Fruit fly (Drosophila melanogaster) whole organism, embryonic: Measurements from ENCODE around the gene Eig71Eg.

Experiments used
- ATbp ChIP-seq: fragments of 200-800 bp; sonication (Bioruptor generic); optimal IDR thresholded peaks from 2 replicates; lab custom pipeline; 2017; ENCODE audit warnings: missing biosample characterization, mild to moderate bottlenecking, missing genetic modification characterization, missing genetic modification reagents
- CG10147 ChIP-seq: fragments of 200-800 bp; sonication (Bioruptor generic); optimal IDR thresholded peaks from 2 replicates; lab custom pipeline; 2019; ENCODE audit warnings: missing biosample characterization, mild to moderate bottlenecking, missing genetic modification characterization, moderate library complexity
- CG10209 ChIP-seq: fragments of 200-800 bp; sonication (Bioruptor generic); optimal IDR thresholded peaks from 3 replicates; lab custom pipeline; 2017; ENCODE audit warnings: missing biosample characterization, mild to moderate bottlenecking, missing genetic modification characterization, missing genetic modification reagents
- CG11093 ChIP-seq: fragments of 200-800 bp; sonication (Bioruptor generic); IDR thresholded peaks from 3 replicates; pipeline ENCODE4 v1.3.6; 2022; ENCODE audit warnings: missing biosample characterization, missing genetic modification characterization
- CG11695 ChIP-seq: fragments of 200-800 bp; sonication (Bioruptor generic); IDR thresholded peaks from 3 replicates; pipeline ENCODE4 v1.3.6; 2022; ENCODE audit warnings: missing biosample characterization, missing genetic modification characterization
- CG14441 ChIP-seq: fragments of 200-800 bp; sonication (Bioruptor generic); IDR thresholded peaks from 2 replicates; pipeline ENCODE4 v1.3.6; 2022; ENCODE audit warnings: missing biosample characterization, missing genetic modification characterization
- CG17361 ChIP-seq: fragments of 200-800 bp; sonication (Bioruptor generic); IDR thresholded peaks from 3 replicates; pipeline ENCODE4 v1.3.6; 2022; ENCODE audit warnings: missing biosample characterization, missing genetic modification characterization
- CG17912 ChIP-seq: fragments of 200-800 bp; sonication (Bioruptor generic); optimal IDR thresholded peaks from 2 replicates; lab custom pipeline; 2018; ENCODE audit warnings: missing biosample characterization, mild to moderate bottlenecking, missing genetic modification characterization
- CG2129 ChIP-seq: fragments of 200-800 bp; sonication (Bioruptor generic); IDR thresholded peaks from 2 replicates; pipeline ENCODE4 v1.3.6; 2022; ENCODE audit warnings: missing biosample characterization, missing genetic modification characterization; ENCODE audit not compliant: partially characterized antibody
- CG2678 ChIP-seq: fragments of 200-800 bp; sonication (Bioruptor generic); optimal IDR thresholded peaks from 3 replicates; lab custom pipeline; 2019; ENCODE audit warnings: missing biosample characterization, mild to moderate bottlenecking, missing genetic modification characterization, moderate library complexity
- CG30020 ChIP-seq: fragments of 200-800 bp; optimal IDR thresholded peaks from 2 replicates; lab custom pipeline; 2019; ENCODE audit warnings: missing biosample characterization, mild to moderate bottlenecking, missing genetic modification characterization, moderate library complexity
- CG33557 ChIP-seq: fragments of 200-800 bp; sonication (Bioruptor generic); optimal IDR thresholded peaks from 2 replicates; lab custom pipeline; 2019; ENCODE audit warnings: missing biosample characterization, mild to moderate bottlenecking, missing genetic modification characterization, moderate library complexity
- CG34376 ChIP-seq: fragments of 200-800 bp; sonication (Bioruptor generic); optimal IDR thresholded peaks from 2 replicates; lab custom pipeline; 2018; ENCODE audit warnings: missing biosample characterization, mild to moderate bottlenecking, missing genetic modification characterization
- CG34422 ChIP-seq: fragments of 200-800 bp; sonication (Bioruptor generic); IDR thresholded peaks from 3 replicates; pipeline ENCODE4 v1.3.6; 2022; ENCODE audit warnings: missing biosample characterization, missing genetic modification characterization
- CG43689 ChIP-seq: fragments of 200-800 bp; sonication (Bioruptor generic); IDR thresholded peaks from 2 replicates; pipeline ENCODE4 v1.3.6; 2022; ENCODE audit warnings: missing biosample characterization, missing genetic modification characterization
- CG8089 ChIP-seq: fragments of 200-800 bp; sonication (Bioruptor generic); optimal IDR thresholded peaks from 3 replicates; lab custom pipeline; 2016; ENCODE audit warnings: missing biosample characterization, missing genetic modification characterization
- CG8281 ChIP-seq: fragments of 200-800 bp; sonication (Bioruptor generic); optimal IDR thresholded peaks from 2 replicates; lab custom pipeline; 2018; ENCODE audit warnings: missing biosample characterization, mild to moderate bottlenecking, missing genetic modification characterization, moderate library complexity
- Chrac-16 ChIP-seq: fragments of 200-800 bp; sonication (Bioruptor generic); optimal IDR thresholded peaks from 3 replicates; lab custom pipeline; 2016; ENCODE audit warnings: missing biosample characterization, missing genetic modification characterization
- CrebB ChIP-seq: fragments of 200-800 bp; sonication (Bioruptor generic); optimal IDR thresholded peaks from 3 replicates; lab custom pipeline; 2018; ENCODE audit warnings: missing biosample characterization, mild to moderate bottlenecking, missing genetic modification characterization
- Drgx ChIP-seq: fragments of 200-800 bp; sonication (Bioruptor generic); IDR thresholded peaks from 2 replicates; pipeline ENCODE4 v1.3.6; 2022; ENCODE audit warnings: missing biosample characterization, missing genetic modification characterization
- ERR ChIP-seq: fragments of 200-800 bp; sonication (Bioruptor generic); optimal IDR thresholded peaks from 2 replicates; lab custom pipeline; 2016; ENCODE audit warnings: missing biosample characterization, missing genetic modification characterization
- Eip74EF ChIP-seq, 2 experiments: fragments of 200-800 bp in 1 of 2; fragments of >200 bp in 1 of 2; sonication (Bioruptor generic) in 1 of 2; optimal IDR thresholded peaks; 2 replicates each; lab custom pipeline; 2017 to 2019; ENCODE audit warnings: missing biosample characterization in 2 of 2, missing genetic modification characterization in 2 of 2, mild to moderate bottlenecking in 1 of 2, moderate library complexity in 1 of 2
- Ets97D ChIP-seq: fragments of 200-800 bp; sonication (Bioruptor generic); optimal IDR thresholded peaks from 3 replicates; lab custom pipeline; 2016; ENCODE audit warnings: missing biosample characterization, missing genetic modification characterization
- HLH54F ChIP-seq: fragments of 200-800 bp; sonication (Bioruptor generic); optimal IDR thresholded peaks from 3 replicates; lab custom pipeline; 2016; ENCODE audit warnings: missing biosample characterization, missing genetic modification characterization
- Hmr ChIP-seq: fragments of 200-800 bp; sonication (Bioruptor generic); optimal IDR thresholded peaks from 3 replicates; lab custom pipeline; 2017; ENCODE audit warnings: mild to moderate bottlenecking, missing biosample characterization, missing genetic modification reagents, missing genetic modification characterization
- Hr51 ChIP-seq, 2 experiments: fragments of 200-800 bp; sonication (Bioruptor generic); optimal IDR thresholded peaks; 2 replicates in 1 of 2; 3 replicates in 1 of 2; lab custom pipeline; 2016 to 2018; ENCODE audit warnings: missing biosample characterization in 2 of 2, missing genetic modification characterization in 2 of 2, mild to moderate bottlenecking in 1 of 2, moderate library complexity in 1 of 2
- MESR4 ChIP-seq: fragments of 200-800 bp; sonication (Bioruptor generic); optimal IDR thresholded peaks from 2 replicates; lab custom pipeline; 2018; ENCODE audit warnings: missing biosample characterization, mild to moderate bottlenecking, missing genetic modification characterization, moderate library complexity
- Mrtf ChIP-seq: fragments of 200-800 bp; sonication (Bioruptor generic); IDR thresholded peaks from 3 replicates; pipeline ENCODE4 v1.3.6; 2022; ENCODE audit warnings: missing biosample characterization, missing genetic modification characterization
- Nf-YA ChIP-seq: fragments of 200-800 bp; sonication (Bioruptor generic); IDR thresholded peaks from 2 replicates; pipeline ENCODE4 v1.3.6; 2022; ENCODE audit warnings: missing biosample characterization, missing genetic modification characterization
- Ptx1 ChIP-seq: fragments of 200-800 bp; sonication (Bioruptor generic); IDR thresholded peaks from 2 replicates; pipeline ENCODE4 v1.3.6; 2022; ENCODE audit warnings: missing biosample characterization, missing genetic modification characterization
- Ravus ChIP-seq: fragments of 200-800 bp; sonication (Bioruptor generic); IDR thresholded peaks from 2 replicates; pipeline ENCODE4 v1.3.6; 2022; ENCODE audit warnings: missing biosample characterization, missing genetic modification characterization
- Vsx1 ChIP-seq: fragments of 200-800 bp; sonication (Bioruptor generic); optimal IDR thresholded peaks from 2 replicates; lab custom pipeline; 2017; ENCODE audit warnings: missing biosample characterization, mild to moderate bottlenecking, missing genetic modification characterization, missing genetic modification reagents
- abd-A ChIP-seq: fragments of 200-800 bp; sonication (Bioruptor generic); optimal IDR thresholded peaks from 3 replicates; lab custom pipeline; 2019; ENCODE audit warnings: missing biosample characterization, mild to moderate bottlenecking, missing genetic modification characterization, moderate library complexity
- btn ChIP-seq: fragments of 200-800 bp; sonication (Bioruptor generic); optimal IDR thresholded peaks from 2 replicates; lab custom pipeline; 2016; ENCODE audit warnings: missing biosample characterization, missing genetic modification characterization
- croc ChIP-seq: fragments of 200-800 bp; sonication (Bioruptor generic); conservative IDR thresholded peaks from 3 replicates; pipeline ENCODE4 v1.3.6; 2022; ENCODE audit warnings: missing biosample characterization, missing genetic modification characterization
- crp ChIP-seq, 2 experiments: fragments of 200-800 bp; sonication (Bioruptor generic); optimal IDR thresholded peaks; 2 replicates in 1 of 2; 3 replicates in 1 of 2; lab custom pipeline; 2017; ENCODE audit warnings: missing biosample characterization in 2 of 2, missing genetic modification characterization in 2 of 2, mild to moderate bottlenecking in 1 of 2, moderate library complexity in 1 of 2
- ems ChIP-seq: fragments of 200-800 bp; sonication (Bioruptor generic); optimal IDR thresholded peaks from 3 replicates; lab custom pipeline; 2016; ENCODE audit warnings: missing biosample characterization, missing genetic modification characterization
- hb ChIP-seq: fragments of 200-800 bp; sonication (Bioruptor generic); IDR thresholded peaks from 3 replicates; pipeline ENCODE4 v1.3.6; 2022; ENCODE audit warnings: missing biosample characterization, missing genetic modification characterization; ENCODE audit not compliant: partially characterized antibody
- hkb ChIP-seq, 2 experiments: fragments of 200-800 bp in 1 of 2; fragments of >200 bp in 1 of 2; sonication (Bioruptor generic) in 1 of 2; IDR thresholded peaks in 1 of 2; optimal IDR thresholded peaks in 1 of 2; 2 replicates each; pipeline versions ENCODE4 v1.3.6 to Lab custom; 2017 to 2022; ENCODE audit warnings: missing biosample characterization in 1 of 2, missing genetic modification characterization in 1 of 2
- insv ChIP-seq, 2 experiments: fragments of 200-800 bp; sonication (Bioruptor generic); optimal IDR thresholded peaks; 3 replicates each; lab custom pipeline; 2016 to 2018; ENCODE audit warnings: missing biosample characterization in 2 of 2, missing genetic modification characterization in 2 of 2
- lilli ChIP-seq: fragments of 200-800 bp; sonication (Bioruptor generic); optimal IDR thresholded peaks from 3 replicates; lab custom pipeline; 2016; ENCODE audit warnings: missing biosample characterization, missing genetic modification characterization
- nerfin-2 ChIP-seq: fragments of 200-800 bp; sonication (Bioruptor generic); IDR thresholded peaks from 2 replicates; pipeline ENCODE4 v1.3.6; 2022; ENCODE audit warnings: missing biosample characterization, missing genetic modification characterization; ENCODE audit not compliant: partially characterized antibody
- onecut ChIP-seq: fragments of 200-800 bp; sonication (Bioruptor generic); IDR thresholded peaks from 2 replicates; pipeline ENCODE4 v1.3.6; 2022; ENCODE audit warnings: missing biosample characterization, missing genetic modification characterization
- otp ChIP-seq: fragments of 200-800 bp; sonication (Bioruptor generic); IDR thresholded peaks from 3 replicates; pipeline ENCODE4, ENCODE4 v1.3.6; 2022; ENCODE audit warnings: missing biosample characterization, missing genetic modification characterization
- ranshi ChIP-seq: fragments of 200-800 bp; sonication (Bioruptor generic); IDR thresholded peaks from 2 replicates; pipeline ENCODE4 v1.3.6; 2022; ENCODE audit warnings: missing biosample characterization, missing genetic modification characterization
- sens-2 ChIP-seq: fragments of 200-800 bp; sonication (Bioruptor generic); IDR thresholded peaks from 2 replicates; pipeline ENCODE4 v1.3.6; 2022; ENCODE audit warnings: missing biosample characterization, missing genetic modification characterization
- tin ChIP-seq: fragments of 200-800 bp; sonication (Bioruptor generic); optimal IDR thresholded peaks from 3 replicates; lab custom pipeline; 2016; ENCODE audit warnings: missing biosample characterization, missing genetic modification characterization
- trem ChIP-seq: fragments of 200-800 bp; optimal IDR thresholded peaks from 3 replicates; lab custom pipeline; 2019; ENCODE audit warnings: missing biosample characterization, mild to moderate bottlenecking, missing genetic modification characterization, moderate library complexity
- wek ChIP-seq: fragments of 200-800 bp; sonication (Bioruptor generic); optimal IDR thresholded peaks from 3 replicates; lab custom pipeline; 2018; ENCODE audit warnings: missing biosample characterization, mild to moderate bottlenecking, missing genetic modification characterization, moderate library complexity

Eig71Eg gene

dm6 chr3L:15675111-15675510 lies 17.7 kb downstream of the Eig71Eg start (continued):
- TF ChIP-seq CG10147 (GFP tag; lab: Kevin White, UChicago) (no peak), Eip74EF (GFP tag; optimal IDR thresholded peaks at IDR 0.05; lab: Kevin White, UChicago) (no peak), CG11093 (GFP tag; lab: Robert Waterston, UW) (0 out of 3 replicates have a peak, but pooled peaks have one; percentile 10), Vsx1 (GFP tag; lab: Kevin White, UChicago) (no peak), nerfin-2 (GFP tag; lab: Robert Waterston, UW) (no peak), Ets97D (GFP tag; lab: Kevin White, UChicago) (no peak), croc (GFP tag; lab: Robert Waterston, UW) (peak; percentile 72), trem (peak; percentile 86), HLH54F (GFP tag; lab: Kevin White, UChicago) (no peak), CG2129 (no peak), Mrtf (no peak), CG34376 (GFP tag; lab: Kevin White, UChicago) (no peak), abd-A (no peak), CG34422 (GFP tag; lab: Robert Waterston, UW) (peak; percentile 43; the same call in 1 of the 3 replicates), insv (GFP tag; optimal IDR thresholded peaks at IDR 0.05; lab: Kevin White, UChicago) (no peak), hkb (optimal IDR thresholded peaks at IDR 0.05; lab: Kevin White, UChicago) (no peak), hkb (GFP tag; IDR thresholded peaks at IDR 0.05; lab: Robert Waterston, UW) (peak; percentile 51), CrebB (tag; lab: Kevin White, UChicago) (no peak), hb (GFP tag; lab: Robert Waterston, UW) (no peak), wek (GFP tag; lab: Kevin White, UChicago) (no peak), crp (GFP tag; optimal IDR thresholded peaks at IDR 0.05; lab: Kevin White, UChicago) (no peak), ERR (GFP tag; lab: Kevin White, UChicago) (no peak), ems (GFP tag; lab: Kevin White, UChicago) (peak; percentile 28), Hmr (GFP tag; lab: Kevin White, UChicago) (no peak), CG33557 (GFP tag; lab: Kevin White, UChicago) (peak; percentile 83), ranshi (GFP tag; lab: Robert Waterston, UW) (peak; percentile 12; the same call in 1 of the 2 replicates), otp (GFP tag; lab: Robert Waterston, UW) (peak; percentile 79; the same call in 2 of the 3 replicates), MESR4 (GFP tag; lab: Kevin White, UChicago) (no peak), btn (peak; percentile 59), CG10209 (GFP tag; lab: Kevin White, UChicago) (peak; percentile 65), CG17361 (GFP tag; lab: Robert Waterston, UW) (peak; percentile 81), CG14441 (GFP tag; lab: Robert Waterston, UW) (no peak), CG17912 (GFP tag; lab: Kevin White, UChicago) (no peak), Nf-YA (GFP tag; lab: Robert Waterston, UW) (no peak), Chrac-16 (GFP tag; lab: Kevin White, UChicago) (peak; percentile 74), onecut (GFP tag; lab: Robert Waterston, UW) (0 out of 2 replicates have a peak, but pooled peaks have one; percentile 22), Ptx1 (GFP tag; lab: Robert Waterston, UW) (no peak), Hr51 (GFP tag; optimal IDR thresholded peaks at IDR 0.05; lab: Kevin White, UChicago) (peak in 1 of 2 experiments; percentile 6), CG43689 (GFP tag; lab: Robert Waterston, UW) (no peak), sens-2 (peak; percentile 56; the same call in 1 of the 2 replicates), tin (GFP tag; lab: Kevin White, UChicago) (peak; percentile 78), CG2678 (tag; lab: Kevin White, UChicago) (peak; percentile 68), Ravus (GFP tag; lab: Robert Waterston, UW) (no peak), CG30020 (tag; lab: Kevin White, UChicago) (peak; percentile 17), CG8281 (tag; lab: Kevin White, UChicago) (peak; percentile 17), Drgx (GFP tag; lab: Robert Waterston, UW) (no peak), CG8089 (GFP tag; lab: Kevin White, UChicago) (peak; percentile 68), ATbp (peak; percentile 50), lilli (GFP tag; lab: Kevin White, UChicago) (peak; percentile 26), CG11695 (GFP tag; lab: Robert Waterston, UW) (0 out of 3 replicates have a peak, but pooled peaks have one; percentile 44)
